Worm (Caenorhabditis elegans) whole organism, L1 larva: ENCODE measurements around the gene F52H2.5.
A peak's percentile ranks its signal among the peaks of the same experiment; 100 is the strongest.

Source experiments
- C16A3.4 ChIP-seq: fragments of 150-350 bp; optimal IDR thresholded peaks from 2 replicates; lab custom pipeline; 2014; ENCODE audit warnings: missing biosample characterization, missing genetic modification characterization
- Y116A8C.19 ChIP-seq: sonication (generic microtip); optimal IDR thresholded peaks from 2 replicates; lab custom pipeline; 2016; ENCODE audit warnings: missing compliant biosample characterization, missing genetic modification characterization, borderline replicate concordance
- aha-1 ChIP-seq: fragments of 150-350 bp; optimal IDR thresholded peaks from 2 replicates; lab custom pipeline; 2014; ENCODE audit warnings: missing biosample characterization, missing genetic modification characterization
- alr-1 ChIP-seq: fragments of 200-800 bp; sonication (Bioruptor generic); optimal IDR thresholded peaks from 2 replicates; lab custom pipeline; 2018; ENCODE audit warnings: borderline replicate concordance, mild to moderate bottlenecking, missing genetic modification characterization, missing compliant biosample characterization
- ama-1 ChIP-seq: fragments of 150-350 bp; optimal IDR thresholded peaks from 2 replicates; lab custom pipeline; 2014
- blmp-1 ChIP-seq: fragments of 150-350 bp; optimal IDR thresholded peaks from 2 replicates; lab custom pipeline; 2014; ENCODE audit warnings: missing biosample characterization, missing genetic modification characterization
- ceh-8 ChIP-seq: fragments of 200-800 bp; sonication (Bioruptor generic); optimal IDR thresholded peaks from 2 replicates; lab custom pipeline; 2018; ENCODE audit warnings: mild to moderate bottlenecking, missing genetic modification characterization, moderate library complexity, missing compliant biosample characterization
- ceh-82 ChIP-seq, 3 experiments: fragments of 150-350 bp in 1 of 3; sonication (generic microtip) in 2 of 3; optimal IDR thresholded peaks; 2 replicates each; lab custom pipeline; 2014 to 2017; ENCODE audit warnings: missing biosample characterization in 3 of 3, missing genetic modification characterization in 3 of 3
- ceh-88 ChIP-seq: fragments of 200-800 bp; sonication (Bioruptor generic); IDR thresholded peaks from 2 replicates; pipeline ENCODE4 v1.3.6; 2022; ENCODE audit warnings: missing genetic modification characterization, missing compliant biosample characterization
- ceh-90 ChIP-seq: sonication (generic microtip); optimal IDR thresholded peaks from 2 replicates; lab custom pipeline; 2016; ENCODE audit warnings: missing genetic modification characterization, missing compliant biosample characterization
- ces-1 ChIP-seq: fragments of 150-350 bp; optimal IDR thresholded peaks from 2 replicates; lab custom pipeline; 2014; ENCODE audit warnings: missing biosample characterization, missing genetic modification reagents, missing genetic modification characterization
- dpl-1 ChIP-seq, 3 experiments: fragments of 150-350 bp in 2 of 3; sonication (generic microtip) in 1 of 3; optimal IDR thresholded peaks; 2 replicates each; lab custom pipeline; 2014 to 2017; ENCODE audit warnings: missing biosample characterization in 3 of 3, missing genetic modification characterization in 3 of 3, missing genetic modification reagents in 3 of 3
- dsc-1 ChIP-seq: sonication (generic microtip); optimal IDR thresholded peaks from 2 replicates; lab custom pipeline; 2016; ENCODE audit warnings: mild to moderate bottlenecking, missing genetic modification characterization, missing compliant biosample characterization
- efl-3 ChIP-seq: fragments of 200-800 bp; sonication (Bioruptor generic); optimal IDR thresholded peaks from 2 replicates; lab custom pipeline; 2018; ENCODE audit warnings: mild to moderate bottlenecking, missing genetic modification characterization, missing compliant biosample characterization
- egl-13 ChIP-seq: sonication (generic microtip); optimal IDR thresholded peaks from 2 replicates; lab custom pipeline; 2016; ENCODE audit warnings: missing genotype, missing genetic modification reagents, missing genetic modification characterization, missing compliant biosample characterization
- egl-27 ChIP-seq, 2 experiments: fragments of 150-350 bp in 1 of 2; sonication (generic microtip); optimal IDR thresholded peaks; 3 replicates each; lab custom pipeline; 2017 to 2018; ENCODE audit warnings: missing biosample characterization in 2 of 2, missing genetic modification characterization in 2 of 2, missing genetic modification reagents in 2 of 2
- fkh-10 ChIP-seq: sonication (generic microtip); optimal IDR thresholded peaks from 2 replicates; lab custom pipeline; 2017; ENCODE audit warnings: missing biosample characterization, missing genetic modification reagents, missing genetic modification characterization
- grh-1 ChIP-seq: fragments of 200-800 bp; sonication (Bioruptor generic); IDR thresholded peaks from 2 replicates; pipeline ENCODE4 v1.3.6; 2022; ENCODE audit warnings: missing genetic modification reagents, missing genetic modification characterization, missing compliant biosample characterization
- hlh-4 ChIP-seq: sonication (generic microtip); optimal IDR thresholded peaks from 2 replicates; lab custom pipeline; 2016; ENCODE audit warnings: mild to moderate bottlenecking, missing genetic modification characterization, missing compliant biosample characterization
- irx-1 ChIP-seq: sonication (generic microtip); optimal IDR thresholded peaks from 2 replicates; lab custom pipeline; 2016; ENCODE audit warnings: missing genetic modification characterization, missing compliant biosample characterization
- lin-15B ChIP-seq: fragments of 150-350 bp; sonication (generic microtip); optimal IDR thresholded peaks from 3 replicates; lab custom pipeline; 2014; ENCODE audit warnings: missing biosample characterization, missing genetic modification characterization
- lin-35 ChIP-seq, 2 experiments: fragments of 150-350 bp; optimal IDR thresholded peaks; 2 replicates each; lab custom pipeline; 2014; ENCODE audit warnings: missing biosample characterization in 2 of 2, missing genetic modification characterization in 2 of 2, missing genetic modification reagents in 2 of 2
- lin-39 ChIP-seq: fragments of 150-350 bp; optimal IDR thresholded peaks from 2 replicates; lab custom pipeline; 2014; ENCODE audit warnings: missing biosample characterization, missing genetic modification reagents, missing genetic modification characterization
- lsy-2 ChIP-seq, 2 experiments: fragments of 150-350 bp; optimal IDR thresholded peaks; 2 replicates each; lab custom pipeline; 2014; ENCODE audit warnings: missing biosample characterization in 2 of 2, missing genetic modification characterization in 2 of 2
- mab-9 ChIP-seq: fragments of 200-800 bp; sonication (Bioruptor generic); IDR thresholded peaks from 2 replicates; pipeline ENCODE4 v1.3.6; 2022; ENCODE audit warnings: missing genetic modification reagents, missing genetic modification characterization, missing compliant biosample characterization
- mdl-1 ChIP-seq, 2 experiments: fragments of 150-350 bp; optimal IDR thresholded peaks; 2 replicates each; lab custom pipeline; 2014 to 2017; ENCODE audit warnings: missing biosample characterization in 2 of 2, missing genetic modification characterization in 2 of 2, inconsistent platforms in 1 of 2
- mef-2 ChIP-seq: fragments of 150-350 bp; optimal IDR thresholded peaks from 2 replicates; lab custom pipeline; 2014; ENCODE audit warnings: missing biosample characterization, missing genetic modification characterization
- mep-1 ChIP-seq: fragments of 150-350 bp; optimal IDR thresholded peaks from 2 replicates; lab custom pipeline; 2014; ENCODE audit warnings: missing biosample characterization, missing genetic modification characterization
- nhr-19 ChIP-seq: fragments of 200-800 bp; sonication (Bioruptor generic); conservative IDR thresholded peaks from 2 replicates; pipeline ENCODE4 v1.3.6; 2022; ENCODE audit warnings: missing genetic modification characterization, missing compliant biosample characterization
- nhr-20 ChIP-seq: sonication (generic microtip); optimal IDR thresholded peaks from 2 replicates; lab custom pipeline; 2016; ENCODE audit warnings: mild to moderate bottlenecking, missing genetic modification characterization, missing compliant biosample characterization
- nhr-237 ChIP-seq: fragments of 150-350 bp; optimal IDR thresholded peaks from 2 replicates; lab custom pipeline; 2014; ENCODE audit warnings: missing biosample characterization, missing genetic modification characterization
- nhr-47 ChIP-seq: sonication (generic microtip); optimal IDR thresholded peaks from 2 replicates; lab custom pipeline; 2016; ENCODE audit warnings: mild to moderate bottlenecking, missing genetic modification characterization, moderate library complexity, missing compliant biosample characterization
- nhr-71 ChIP-seq: sonication (generic microtip); optimal IDR thresholded peaks from 2 replicates; lab custom pipeline; 2016; ENCODE audit warnings: mild to moderate bottlenecking, missing genetic modification characterization, moderate library complexity, missing compliant biosample characterization
- nhr-84 ChIP-seq: sonication (generic microtip); optimal IDR thresholded peaks from 2 replicates; lab custom pipeline; 2017; ENCODE audit warnings: missing biosample characterization, missing genetic modification characterization
- nhr-85 ChIP-seq: sonication (generic microtip); peaks from one replicate; lab custom pipeline; 2016; ENCODE audit warnings: missing genetic modification characterization, inconsistent platforms, missing compliant biosample characterization
- nhr-90 ChIP-seq: sonication (generic microtip); optimal IDR thresholded peaks from 2 replicates; lab custom pipeline; 2016; ENCODE audit warnings: mild to moderate bottlenecking, missing genetic modification characterization, missing compliant biosample characterization; ENCODE audit not compliant: poor library complexity
- pag-3 ChIP-seq: sonication (generic microtip); optimal IDR thresholded peaks from 2 replicates; lab custom pipeline; 2017; ENCODE audit warnings: missing genetic modification characterization, mild to moderate bottlenecking, missing compliant biosample characterization, antibody characterized with exemption, borderline replicate concordance; ENCODE audit not compliant: insufficient read depth
- pax-3 ChIP-seq: fragments of 200-800 bp; sonication (Bioruptor generic); optimal IDR thresholded peaks from 2 replicates; lab custom pipeline; 2018; ENCODE audit warnings: mild to moderate bottlenecking, missing genetic modification characterization, moderate library complexity, missing compliant biosample characterization
- rnt-1 ChIP-seq: sonication (generic microtip); optimal IDR thresholded peaks from 2 replicates; lab custom pipeline; 2016; ENCODE audit warnings: mild to moderate bottlenecking, missing genetic modification characterization, moderate library complexity, missing compliant biosample characterization
- skn-1 ChIP-seq: fragments of 150-350 bp; optimal IDR thresholded peaks from 2 replicates; lab custom pipeline; 2014; ENCODE audit warnings: missing biosample characterization, missing genetic modification characterization
- snpc-4 ChIP-seq: fragments of 150-350 bp; optimal IDR thresholded peaks from 2 replicates; lab custom pipeline; 2014; ENCODE audit warnings: missing biosample characterization, missing genetic modification characterization
- swsn-7 ChIP-seq: sonication (generic microtip); optimal IDR thresholded peaks from 2 replicates; lab custom pipeline; 2016; ENCODE audit warnings: missing genetic modification characterization, missing compliant biosample characterization
- tbx-2 ChIP-seq: sonication (generic microtip); optimal IDR thresholded peaks from 2 replicates; lab custom pipeline; 2016; ENCODE audit warnings: missing genetic modification characterization, missing compliant biosample characterization
- unc-62 ChIP-seq: fragments of 150-350 bp; optimal IDR thresholded peaks from 2 replicates; lab custom pipeline; 2014; ENCODE audit warnings: missing biosample characterization, missing genetic modification reagents, missing genetic modification characterization
- unc-86 ChIP-seq: sonication (generic microtip); optimal IDR thresholded peaks from 2 replicates; lab custom pipeline; 2016; ENCODE audit warnings: missing genetic modification characterization, missing compliant biosample characterization
- unc-98 ChIP-seq: fragments of 200-800 bp; sonication (Bioruptor generic); IDR thresholded peaks from 2 replicates; pipeline ENCODE4 v1.3.6; 2022; ENCODE audit warnings: missing genetic modification characterization, missing compliant biosample characterization
- xbp-1 ChIP-seq: sonication (generic microtip); optimal IDR thresholded peaks from 2 replicates; lab custom pipeline; 2016; ENCODE audit warnings: missing genetic modification characterization, missing compliant biosample characterization
- zip-4 ChIP-seq: fragments of 200-800 bp; sonication (Bioruptor generic); optimal IDR thresholded peaks from 2 replicates; lab custom pipeline; 2018; ENCODE audit warnings: mild to moderate bottlenecking, missing genetic modification characterization, moderate library complexity, missing compliant biosample characterization
- ztf-11 ChIP-seq, 2 experiments: sonication (generic microtip); optimal IDR thresholded peaks; 2 replicates each; lab custom pipeline; 2016 to 2017; ENCODE audit warnings: missing genetic modification characterization in 2 of 2, missing biosample characterization in 1 of 2, missing compliant biosample characterization in 1 of 2
- ztf-4 ChIP-seq: fragments of 150-350 bp; optimal IDR thresholded peaks from 2 replicates; lab custom pipeline; 2014; ENCODE audit warnings: missing biosample characterization, missing genetic modification characterization

F52H2.5 gene

ce11 chrX:2564047-2564446 is 4.2 kb upstream of the F52H2.5 start, which contains the start of gene dhcr-24:
Gene dhcr-24, minus strand, starts transcription at chrX:2564147.
- TF ChIP-seq zip-4 (no peak), mep-1 (tag; lab: Kevin White, UChicago) (no peak), aha-1 (tag; lab: Kevin White, UChicago) (no peak), fkh-10 (no peak), nhr-90 (tag; lab: Kevin White, UChicago) (no peak), nhr-47 (tag; lab: Kevin White, UChicago) (no peak), unc-98 (GFP tag; lab: Robert Waterston, UW) (no peak), nhr-237 (tag; lab: Kevin White, UChicago) (no peak), swsn-7 (no peak), irx-1 (tag; lab: Kevin White, UChicago) (no peak), nhr-85 (tag; lab: Kevin White, UChicago) (no peak)

ce11 chrX:2559399-2559798 is 480 bp downstream of the F52H2.5 start:
- TF ChIP-seq nhr-90 (tag; lab: Kevin White, UChicago) (no peak), irx-1 (tag; lab: Kevin White, UChicago) (no peak), nhr-20 (peak; percentile 43), rnt-1 (tag; lab: Kevin White, UChicago) (peak; percentile 62), xbp-1 (tag; lab: Kevin White, UChicago) (peak; percentile 32), snpc-4 (tag; lab: Kevin White, UChicago) (no peak), pag-3 (peak; percentile 5), lin-15B (tag; lab: Kevin White, UChicago) (no peak), tbx-2 (tag; lab: Kevin White, UChicago) (peak; percentile 11), nhr-84 (tag; lab: Kevin White, UChicago) (no peak), nhr-85 (tag; lab: Kevin White, UChicago) (peak; percentile 44), egl-27 (tag; optimal IDR thresholded peaks at IDR 0.05; lab: Kevin White, UChicago) (no peak), ama-1 (no peak), unc-86 (tag; lab: Kevin White, UChicago) (peak; percentile 9), mef-2 (tag; lab: Kevin White, UChicago) (no peak), grh-1 (GFP tag; lab: Robert Waterston, UW) (no peak), ztf-11 (tag; optimal IDR thresholded peaks at IDR 0.05; lab: Kevin White, UChicago) (no peak), nhr-71 (tag; lab: Kevin White, UChicago) (peak; percentile 65), lin-35 (GFP tag; optimal IDR thresholded peaks at IDR 0.05; lab: Kevin White, UChicago) (peak; percentile 1 to 62), mep-1 (tag; lab: Kevin White, UChicago) (peak; percentile 33), nhr-237 (tag; lab: Kevin White, UChicago) (no peak), nhr-19 (no peak), ceh-90 (no peak), nhr-47 (tag; lab: Kevin White, UChicago) (peak; percentile 50), skn-1 (tag; lab: Kevin White, UChicago) (peak; percentile 89), lsy-2 (tag; optimal IDR thresholded peaks at IDR 0.05; lab: Kevin White, UChicago) (peak; percentile 55 to 60), pax-3 (no peak), efl-3 (no peak), hlh-4 (tag; lab: Kevin White, UChicago) (no peak), C16A3.4 (tag; lab: Kevin White, UChicago) (peak; percentile 18), mab-9 (no peak), egl-13 (tag; lab: Kevin White, UChicago) (peak; percentile 5), ceh-88 (GFP tag; lab: Robert Waterston, UW) (no peak), dsc-1 (tag; lab: Kevin White, UChicago) (peak; percentile 5), unc-62 (GFP tag; lab: Kevin White, UChicago) (no peak), ztf-4 (tag; lab: Kevin White, UChicago) (no peak), Y116A8C.19 (tag; lab: Kevin White, UChicago) (no peak), swsn-7 (peak; percentile 40), ceh-82 (tag; optimal IDR thresholded peaks at IDR 0.05; lab: Kevin White, UChicago) (peak in 2 of 3 experiments; percentile 2 to 10), dpl-1 (GFP tag; optimal IDR thresholded peaks at IDR 0.05; lab: Kevin White, UChicago) (peak in 2 of 3 experiments; percentile 37 to 46), ces-1 (GFP tag; lab: Kevin White, UChicago) (no peak), ceh-8 (GFP tag; lab: Kevin White, UChicago) (no peak), aha-1 (tag; lab: Kevin White, UChicago) (no peak), alr-1 (tag; lab: Kevin White, UChicago) (no peak), lin-39 (tag; lab: Kevin White, UChicago) (no peak), mdl-1 (tag; optimal IDR thresholded peaks at IDR 0.05; lab: Kevin White, UChicago) (peak in 1 of 2 experiments; percentile 9), blmp-1 (tag; lab: Kevin White, UChicago) (peak; percentile 46)
